Worm (Caenorhabditis elegans) whole organism, L3 larva: ENCODE results near the gene W03A5.1.

Experiments used
- R02D3.7 ChIP-seq: fragments of 150-350 bp; optimal IDR thresholded peaks from 2 replicates; lab custom pipeline; 2014; ENCODE audit warnings: missing biosample characterization, missing genetic modification characterization
- aly-2 ChIP-seq: fragments of 150-350 bp; optimal IDR thresholded peaks from 2 replicates; lab custom pipeline; 2014; ENCODE audit warnings: missing biosample characterization, missing genetic modification characterization
- hmg-11 ChIP-seq: sonication (generic microtip); optimal IDR thresholded peaks from 2 replicates; lab custom pipeline; 2016; ENCODE audit warnings: missing genetic modification characterization, missing compliant biosample characterization
- unc-39 ChIP-seq: sonication (generic microtip); optimal IDR thresholded peaks from 4 replicates; lab custom pipeline; 2017; ENCODE audit warnings: missing biosample characterization, missing genetic modification characterization

- TF ChIP-seq aly-2 (no peak), unc-39 (tag; lab: Kevin White, UChicago) (no peak), R02D3.7 (tag; lab: Kevin White, UChicago) (no peak), hmg-11 (tag; lab: Kevin White, UChicago) (no peak)
Observed at ce11 chrIII:5385315-5385714, 22.4 kb upstream of the W03A5.1 start, which contains the start of gene Y32H12A.7.
